Fruit fly (Drosophila melanogaster) whole organism, embryonic: ENCODE data around the gene Zpr1.

Source experiments
- Adf1 ChIP-seq: fragments of 200-800 bp; sonication (Bioruptor generic); IDR thresholded peaks from 2 replicates; pipeline ENCODE4 v1.3.6; 2022; ENCODE audit warnings: missing biosample characterization, missing genetic modification characterization
- CG10274 ChIP-seq: fragments of 200-800 bp; sonication (Bioruptor generic); optimal IDR thresholded peaks from 3 replicates; lab custom pipeline; 2017; ENCODE audit warnings: missing biosample characterization, mild to moderate bottlenecking, missing genetic modification characterization
- CG11085 ChIP-seq: fragments of 200-800 bp; sonication (Bioruptor generic); IDR thresholded peaks from 2 replicates; pipeline ENCODE4 v1.3.6; 2022; ENCODE audit warnings: missing biosample characterization, missing genetic modification characterization
- CG11504 ChIP-seq: fragments of 200-800 bp; sonication (Bioruptor generic); optimal IDR thresholded peaks from 3 replicates; lab custom pipeline; 2019; ENCODE audit warnings: missing biosample characterization, mild to moderate bottlenecking, missing genetic modification characterization, moderate library complexity
- CG12104 ChIP-seq: fragments of 200-800 bp; sonication (Bioruptor generic); optimal IDR thresholded peaks from 3 replicates; lab custom pipeline; 2016; ENCODE audit warnings: missing biosample characterization, missing genetic modification characterization
- CG12155 ChIP-seq: fragments of 200-800 bp; sonication (Bioruptor generic); optimal IDR thresholded peaks from 3 replicates; lab custom pipeline; 2016; ENCODE audit warnings: missing biosample characterization, missing genetic modification characterization
- CG12236 ChIP-seq: fragments of 200-800 bp; sonication (Bioruptor generic); optimal IDR thresholded peaks from 2 replicates; lab custom pipeline; 2016; ENCODE audit warnings: missing biosample characterization, missing genetic modification characterization
- CG17186 ChIP-seq: fragments of 200-800 bp; sonication (Bioruptor generic); optimal IDR thresholded peaks from 3 replicates; lab custom pipeline; 2017; ENCODE audit warnings: missing biosample characterization, missing genetic modification reagents, missing genetic modification characterization
- CG18262 ChIP-seq: fragments of 200-800 bp; optimal IDR thresholded peaks from 3 replicates; lab custom pipeline; 2019; ENCODE audit warnings: missing biosample characterization, mild to moderate bottlenecking, missing genetic modification characterization, moderate library complexity
- CG18599 ChIP-seq: fragments of 200-800 bp; sonication (Bioruptor generic); optimal IDR thresholded peaks from 3 replicates; lab custom pipeline; 2017; ENCODE audit warnings: missing biosample characterization, missing genetic modification characterization, mild to moderate bottlenecking, moderate library complexity, missing genetic modification reagents
- CG2129 ChIP-seq: fragments of 200-800 bp; sonication (Bioruptor generic); IDR thresholded peaks from 2 replicates; pipeline ENCODE4 v1.3.6; 2022; ENCODE audit warnings: missing biosample characterization, missing genetic modification characterization; ENCODE audit not compliant: partially characterized antibody
- CG34422 ChIP-seq: fragments of 200-800 bp; sonication (Bioruptor generic); IDR thresholded peaks from 3 replicates; pipeline ENCODE4 v1.3.6; 2022; ENCODE audit warnings: missing biosample characterization, missing genetic modification characterization
- CG43689 ChIP-seq: fragments of 200-800 bp; sonication (Bioruptor generic); IDR thresholded peaks from 2 replicates; pipeline ENCODE4 v1.3.6; 2022; ENCODE audit warnings: missing biosample characterization, missing genetic modification characterization
- CG6813 ChIP-seq: fragments of 200-800 bp; sonication (Bioruptor generic); optimal IDR thresholded peaks from 2 replicates; lab custom pipeline; 2017; ENCODE audit warnings: missing biosample characterization, missing genetic modification characterization, mild to moderate bottlenecking, moderate library complexity, missing genetic modification reagents
- CG7357 ChIP-seq: fragments of 200-800 bp; sonication (Bioruptor generic); IDR thresholded peaks from 3 replicates; pipeline ENCODE4 v1.3.6; 2022; ENCODE audit warnings: missing biosample characterization, missing genetic modification characterization
- CG7372 ChIP-seq: fragments of 200-800 bp; sonication (Bioruptor generic); IDR thresholded peaks from 2 replicates; pipeline ENCODE4 v1.3.6; 2022; ENCODE audit warnings: missing biosample characterization, missing genetic modification characterization
- CG7786 ChIP-seq: fragments of 200-800 bp; sonication (Bioruptor generic); optimal IDR thresholded peaks from 2 replicates; lab custom pipeline; 2016; ENCODE audit warnings: missing biosample characterization, missing genetic modification characterization
- CG8388 ChIP-seq: fragments of 200-800 bp; sonication (Bioruptor generic); optimal IDR thresholded peaks from 2 replicates; lab custom pipeline; 2019; ENCODE audit warnings: missing biosample characterization, mild to moderate bottlenecking, missing genetic modification characterization, moderate library complexity
- CG8478 ChIP-seq: fragments of >200 bp; optimal IDR thresholded peaks from 2 replicates; lab custom pipeline; 2018
- CG8944 ChIP-seq: fragments of 200-800 bp; sonication (Bioruptor generic); optimal IDR thresholded peaks from 3 replicates; lab custom pipeline; 2016; ENCODE audit warnings: missing biosample characterization, missing genetic modification characterization
- CG9437 ChIP-seq: fragments of 200-800 bp; sonication (Bioruptor generic); optimal IDR thresholded peaks from 2 replicates; lab custom pipeline; 2018; ENCODE audit warnings: missing biosample characterization, mild to moderate bottlenecking, missing genetic modification characterization
- CG9932 ChIP-seq: fragments of 200-800 bp; sonication (Bioruptor generic); IDR thresholded peaks from 2 replicates; pipeline ENCODE4 v1.3.6; 2022; ENCODE audit warnings: missing biosample characterization, missing genetic modification characterization
- D19B ChIP-seq: fragments of 200-800 bp; sonication (Bioruptor generic); optimal IDR thresholded peaks from 2 replicates; lab custom pipeline; 2017; ENCODE audit warnings: missing biosample characterization, mild to moderate bottlenecking, missing genetic modification characterization
- Dref ChIP-seq: fragments of 200-800 bp; sonication (Bioruptor generic); IDR thresholded peaks from 2 replicates; pipeline ENCODE4 v1.3.6; 2022; ENCODE audit warnings: missing biosample characterization, missing genetic modification characterization
- E2f2 ChIP-seq: fragments of 200-800 bp; sonication (Bioruptor generic); IDR thresholded peaks from 2 replicates; pipeline ENCODE4 v1.3.6; 2022; ENCODE audit warnings: missing biosample characterization, missing genetic modification characterization
- H2.0 ChIP-seq: fragments of 200-800 bp; sonication (Bioruptor generic); IDR thresholded peaks from 2 replicates; pipeline ENCODE4 v1.3.6; 2022; ENCODE audit warnings: missing biosample characterization, missing genetic modification characterization
- HmgD ChIP-seq: fragments of 200-800 bp; sonication (Bioruptor generic); optimal IDR thresholded peaks from 3 replicates; lab custom pipeline; 2016; ENCODE audit warnings: missing biosample characterization, missing genetic modification characterization
- Hr3 ChIP-seq: fragments of 200-800 bp; sonication (Bioruptor generic); optimal IDR thresholded peaks from 3 replicates; lab custom pipeline; 2016; ENCODE audit warnings: missing biosample characterization, missing genetic modification characterization
- Meics ChIP-seq: fragments of 200-800 bp; sonication (Bioruptor generic); optimal IDR thresholded peaks from 2 replicates; lab custom pipeline; 2017; ENCODE audit warnings: missing biosample characterization, mild to moderate bottlenecking, missing genetic modification characterization
- Myb ChIP-seq: fragments of 200-800 bp; sonication (Bioruptor generic); optimal IDR thresholded peaks from 2 replicates; lab custom pipeline; 2016; ENCODE audit warnings: missing biosample characterization, missing genetic modification characterization
- PHDP ChIP-seq: fragments of 200-800 bp; sonication (Bioruptor generic); optimal IDR thresholded peaks from 3 replicates; lab custom pipeline; 2018; ENCODE audit warnings: missing biosample characterization, mild to moderate bottlenecking, missing genetic modification characterization, moderate library complexity
- Ptx1 ChIP-seq: fragments of 200-800 bp; sonication (Bioruptor generic); IDR thresholded peaks from 2 replicates; pipeline ENCODE4 v1.3.6; 2022; ENCODE audit warnings: missing biosample characterization, missing genetic modification characterization
- Sox100B ChIP-seq: fragments of 200-800 bp; sonication (Bioruptor generic); optimal IDR thresholded peaks from 3 replicates; lab custom pipeline; 2018; ENCODE audit warnings: missing biosample characterization, mild to moderate bottlenecking, missing genetic modification characterization
- Stat92E ChIP-seq, 3 experiments: fragments of >200 bp in 2 of 3; fragments of 200-800 bp in 1 of 3; sonication (Bioruptor generic) in 1 of 3; optimal IDR thresholded peaks; 2 replicates each; lab custom pipeline; 2017 to 2019; ENCODE audit warnings: missing biosample characterization in 3 of 3, missing genetic modification characterization in 3 of 3, mild to moderate bottlenecking in 1 of 3, moderate library complexity in 1 of 3
- ab ChIP-seq: fragments of 200-800 bp; sonication (Bioruptor generic); optimal IDR thresholded peaks from 2 replicates; lab custom pipeline; 2016; ENCODE audit warnings: missing biosample characterization, missing genetic modification characterization
- ato ChIP-seq: fragments of 200-800 bp; sonication (Bioruptor generic); IDR thresholded peaks from 2 replicates; pipeline ENCODE4 v1.3.6; 2022; ENCODE audit warnings: missing biosample characterization, missing genetic modification characterization; ENCODE audit not compliant: partially characterized antibody
- bigmax ChIP-seq: fragments of 200-800 bp; sonication (Bioruptor generic); optimal IDR thresholded peaks from 2 replicates; lab custom pipeline; 2018; ENCODE audit warnings: missing biosample characterization, mild to moderate bottlenecking, missing genetic modification characterization
- chif ChIP-seq, 2 experiments: fragments of 200-800 bp; sonication (Bioruptor generic); optimal IDR thresholded peaks; 3 replicates each; lab custom pipeline; 2016; ENCODE audit warnings: missing biosample characterization in 2 of 2, missing genetic modification characterization in 2 of 2
- croc ChIP-seq: fragments of 200-800 bp; sonication (Bioruptor generic); conservative IDR thresholded peaks from 3 replicates; pipeline ENCODE4 v1.3.6; 2022; ENCODE audit warnings: missing biosample characterization, missing genetic modification characterization
- dati ChIP-seq: fragments of 200-800 bp; sonication (Bioruptor generic); IDR thresholded peaks from 2 replicates; pipeline ENCODE4 v1.3.6; 2022; ENCODE audit warnings: missing biosample characterization, missing genetic modification characterization
- dysf ChIP-seq: fragments of 200-800 bp; sonication (Bioruptor generic); IDR thresholded peaks from 3 replicates; pipeline ENCODE4 v1.3.6; 2022; ENCODE audit warnings: missing biosample characterization, missing genetic modification characterization
- ems ChIP-seq: fragments of 200-800 bp; sonication (Bioruptor generic); optimal IDR thresholded peaks from 3 replicates; lab custom pipeline; 2016; ENCODE audit warnings: missing biosample characterization, missing genetic modification characterization
- knrl ChIP-seq: fragments of 200-800 bp; sonication (Bioruptor generic); IDR thresholded peaks from 3 replicates; pipeline ENCODE4 v1.3.6; 2022; ENCODE audit warnings: missing biosample characterization, missing genetic modification characterization; ENCODE audit not compliant: partially characterized antibody
- lbe ChIP-seq: fragments of 200-800 bp; sonication (Bioruptor generic); optimal IDR thresholded peaks from 2 replicates; lab custom pipeline; 2016; ENCODE audit warnings: missing biosample characterization, mild to moderate bottlenecking, missing genetic modification characterization
- mld ChIP-seq: fragments of 200-800 bp; sonication (Bioruptor generic); IDR thresholded peaks from 3 replicates; pipeline ENCODE4 v1.3.6; 2022; ENCODE audit warnings: missing biosample characterization, missing genetic modification characterization; ENCODE audit not compliant: partially characterized antibody
- sc ChIP-seq, 3 experiments: fragments of >200 bp in 2 of 3; fragments of 200-800 bp in 1 of 3; sonication (Bioruptor generic) in 1 of 3; optimal IDR thresholded peaks; 2 replicates in 2 of 3; 3 replicates in 1 of 3; lab custom pipeline; 2017; ENCODE audit warnings: mild to moderate bottlenecking in 1 of 3, missing biosample characterization in 1 of 3, missing genetic modification characterization in 1 of 3, missing genetic modification reagents in 1 of 3
- sisA ChIP-seq: fragments of 200-800 bp; sonication (Bioruptor generic); IDR thresholded peaks from 2 replicates; pipeline ENCODE4 v1.3.6; 2022; ENCODE audit warnings: missing biosample characterization, missing genetic modification characterization
- slbo ChIP-seq: fragments of 200-800 bp; sonication (Bioruptor generic); IDR thresholded peaks from 2 replicates; pipeline ENCODE4 v1.3.6; 2022; ENCODE audit warnings: missing biosample characterization, missing genetic modification characterization
- slou ChIP-seq: fragments of 200-800 bp; sonication (Bioruptor generic); optimal IDR thresholded peaks from 3 replicates; lab custom pipeline; 2016; ENCODE audit warnings: missing biosample characterization, missing genetic modification characterization
- sob ChIP-seq: fragments of 200-800 bp; sonication (Bioruptor generic); IDR thresholded peaks from 2 replicates; pipeline ENCODE4 v1.3.6; 2022; ENCODE audit warnings: missing biosample characterization, missing genetic modification characterization
- ttk ChIP-seq: fragments of 200-800 bp; sonication (Bioruptor generic); IDR thresholded peaks from 2 replicates; pipeline ENCODE4 v2.1.2; 2022; ENCODE audit warnings: missing biosample characterization, missing genetic modification characterization

Zpr1 gene

DNA sequence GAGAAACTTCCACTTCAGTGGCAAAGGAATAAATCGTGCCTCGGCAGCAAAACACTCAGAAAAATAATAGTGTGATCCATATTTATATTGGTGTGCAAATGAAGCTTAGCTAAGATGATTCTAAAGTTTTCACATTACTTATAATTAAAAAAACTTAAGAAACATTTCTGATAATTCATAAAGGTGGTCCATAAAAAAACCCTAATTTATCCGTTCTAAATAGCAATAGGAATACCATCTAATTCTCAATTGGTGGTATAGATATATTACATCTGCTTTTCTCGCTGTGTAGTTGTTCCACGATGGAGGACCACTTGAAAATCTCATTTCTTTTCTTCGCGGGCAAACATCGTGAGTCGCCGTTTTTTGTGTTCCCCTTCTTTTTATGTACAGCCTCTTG is 6.8 kb downstream of the Zpr1 start (continued):
- TF ChIP-seq CG7786 (GFP tag; lab: Kevin White, UChicago): no peak
- TF ChIP-seq Myb (GFP tag; lab: Kevin White, UChicago): no peak
- TF ChIP-seq CG43689 (GFP tag; lab: Robert Waterston, UW): no peak
- TF ChIP-seq Hr3: peak; percentile 36
- no peak for TF ChIP-seq CG10274 (GFP tag; lab: Kevin White, UChicago)
- no peak for TF ChIP-seq sc (optimal IDR thresholded peaks at IDR 0.05; lab: Kevin White, UChicago)
- no peak for TF ChIP-seq sc (GFP tag; optimal IDR thresholded peaks at IDR 0.05; lab: Kevin White, UChicago)
- peak; percentile 55 for TF ChIP-seq dysf (GFP tag; lab: Robert Waterston, UW)
- peak; percentile 24; the same call in 1 of the 2 replicates for TF ChIP-seq CG7372 (GFP tag; lab: Robert Waterston, UW)
- no peak for TF ChIP-seq CG8944 (GFP tag; lab: Kevin White, UChicago)
- peak; percentile 44 for TF ChIP-seq CG9932 (GFP tag; lab: Robert Waterston, UW)
- no peak for TF ChIP-seq knrl (GFP tag; lab: Robert Waterston, UW)
- TF ChIP-seq dati (GFP tag; lab: Robert Waterston, UW): no peak
- no peak for TF ChIP-seq CG7357 (GFP tag; lab: Robert Waterston, UW)
- no peak for TF ChIP-seq ato (GFP tag; lab: Robert Waterston, UW)
- TF ChIP-seq CG18262: peak; percentile 74
- peak; percentile 52 for TF ChIP-seq CG12155 (GFP tag; lab: Kevin White, UChicago)
- TF ChIP-seq sob (GFP tag; lab: Robert Waterston, UW): no peak; the same call in 1 of the 2 replicates
- TF ChIP-seq CG17186: no peak
- peak; percentile 1 to 61 for TF ChIP-seq chif (GFP tag; optimal IDR thresholded peaks at IDR 0.05; lab: Kevin White, UChicago)
- peak; percentile 9 for TF ChIP-seq ems (GFP tag; lab: Kevin White, UChicago)
- no peak for TF ChIP-seq Adf1 (GFP tag; lab: Robert Waterston, UW)
- peak; percentile 70 for TF ChIP-seq Meics (GFP tag; lab: Kevin White, UChicago)
- TF ChIP-seq bigmax: no peak
- peak; percentile 39 for TF ChIP-seq CG8388 (GFP tag; lab: Kevin White, UChicago)
- TF ChIP-seq lbe (GFP tag; lab: Kevin White, UChicago): no peak
- peak; percentile 77 for TF ChIP-seq CG18599
- no peak for TF ChIP-seq Stat92E (GFP tag; optimal IDR thresholded peaks at IDR 0.05; lab: Kevin White, UChicago)
- peak; percentile 47 for TF ChIP-seq PHDP
- TF ChIP-seq Sox100B (GFP tag; lab: Kevin White, UChicago): peak; percentile 71
- no peak for TF ChIP-seq HmgD (GFP tag; lab: Kevin White, UChicago)
- no peak; the same call in 1 of the 2 replicates for TF ChIP-seq ttk (GFP tag; lab: Robert Waterston, UW)
- TF ChIP-seq sisA (GFP tag; lab: Robert Waterston, UW): peak; percentile 60
- TF ChIP-seq CG12236 (GFP tag; lab: Kevin White, UChicago): no peak
- peak; percentile 58 for TF ChIP-seq slou (GFP tag; lab: Kevin White, UChicago)
- TF ChIP-seq CG12104 (GFP tag; lab: Kevin White, UChicago): peak; percentile 59
- TF ChIP-seq H2.0 (GFP tag; lab: Robert Waterston, UW): no peak
- TF ChIP-seq CG11085 (GFP tag; lab: Robert Waterston, UW): no peak
- TF ChIP-seq slbo (GFP tag; lab: Robert Waterston, UW): peak; percentile 34; the same call in 1 of the 2 replicates
- no peak for TF ChIP-seq croc (GFP tag; lab: Robert Waterston, UW)
- no peak for TF ChIP-seq CG34422
- TF ChIP-seq D19B (GFP tag; lab: Kevin White, UChicago): peak; percentile 29
- peak; percentile 72 for TF ChIP-seq CG11504 (tag; lab: Kevin White, UChicago)
- TF ChIP-seq CG2129 (GFP tag; lab: Robert Waterston, UW): no peak
- TF ChIP-seq CG8478 (lab: Kevin White, UChicago): no peak
- peak; percentile 63 for TF ChIP-seq CG6813 (GFP tag; lab: Kevin White, UChicago)
- no peak for TF ChIP-seq Dref (GFP tag; lab: Robert Waterston, UW)
- TF ChIP-seq Ptx1 (GFP tag; lab: Robert Waterston, UW): peak; percentile 65
- TF ChIP-seq E2f2 (GFP tag; lab: Robert Waterston, UW): no peak; the same call in 1 of the 2 replicates
- TF ChIP-seq ab: no peak
- no peak for TF ChIP-seq mld (GFP tag; lab: Robert Waterston, UW)
- TF ChIP-seq CG9437 (GFP tag; lab: Kevin White, UChicago): no peak
